Worm (Caenorhabditis elegans): ENCODE results near the gene snf-10.

DNA sequence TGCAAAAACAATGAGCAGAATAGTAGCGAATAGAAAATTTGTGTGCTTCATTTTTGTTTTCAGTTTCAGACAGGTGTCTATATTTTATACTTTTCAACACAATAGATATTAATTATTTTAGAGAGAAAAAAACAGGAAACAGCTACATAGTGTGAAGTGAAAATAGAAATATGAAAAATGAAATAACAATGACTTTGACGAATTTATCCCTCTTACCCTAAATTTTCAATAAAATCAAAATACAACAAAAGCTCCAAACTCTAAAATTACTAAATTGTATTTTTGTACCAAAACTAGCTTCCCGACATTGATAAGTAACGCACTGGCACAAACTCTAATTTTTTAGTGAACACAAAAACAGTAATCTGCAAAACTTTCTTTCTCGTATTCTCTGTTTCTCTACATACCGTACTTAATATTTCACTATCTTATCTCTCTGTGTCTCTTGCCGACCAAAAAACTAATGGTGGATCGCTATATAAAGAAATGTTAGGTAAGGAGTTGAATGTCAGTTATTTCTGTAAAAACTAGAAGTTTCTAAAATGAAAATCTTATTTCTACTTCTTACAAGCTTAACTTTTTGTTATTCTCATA, 45.4 kb downstream of the snf-10 start, which contains the start of the genes col-151 and ugt-1:
- TF ChIP-seq dao-5 (tag; optimal IDR thresholded peaks at IDR 0.05) = no peak
- TF ChIP-seq him-1 (tag; optimal IDR thresholded peaks at IDR 0.05) = no peak
